Fruit fly (Drosophila melanogaster) whole organism: ENCODE measurements around the gene CG11000.

Experiments
- CG8478 ChIP-seq: fragments of >200 bp; optimal IDR thresholded peaks from 2 replicates; lab custom pipeline; 2018; ENCODE audit warnings: inconsistent platforms
- Dll ChIP-seq: fragments of >200 bp; optimal IDR thresholded peaks from 2 replicates; lab custom pipeline; 2017
- EcR ChIP-seq, 2 experiments: fragments of >200 bp; optimal IDR thresholded peaks; 2 replicates each; lab custom pipeline; 2017; ENCODE audit warnings: missing biosample characterization in 2 of 2, missing genetic modification characterization in 2 of 2, missing genetic modification reagents in 2 of 2
- pan ChIP-seq: fragments of >200 bp; optimal IDR thresholded peaks from 2 replicates; lab custom pipeline; 2017
- psq ChIP-seq: fragments of >200 bp; optimal IDR thresholded peaks from 2 replicates; lab custom pipeline; 2017
- usp ChIP-seq: fragments of >200 bp; optimal IDR thresholded peaks from 2 replicates; lab custom pipeline; 2017; ENCODE audit warnings: missing biosample characterization, missing genetic modification characterization, mixed read lengths

CG11000 gene

dm6 chr3R:5801703-5802436 lies at the start of gene CG11000:
TSS of gene CG11000 (plus strand) at chr3R:5802328.
- TF ChIP-seq psq (lab: Kevin White, UChicago), result no peak
- TF ChIP-seq pan (lab: Kevin White, UChicago), result no peak
- TF ChIP-seq usp (GFP tag; lab: Kevin White, UChicago), result no peak
- no peak for TF ChIP-seq CG8478 (lab: Kevin White, UChicago)
- TF ChIP-seq EcR (GFP tag; optimal IDR thresholded peaks at IDR 0.05; lab: Kevin White, UChicago), result no peak
- no peak for TF ChIP-seq Dll

- TF ChIP-seq Dll, result no peak
- no peak for TF ChIP-seq usp (GFP tag; lab: Kevin White, UChicago)
- TF ChIP-seq CG8478 (lab: Kevin White, UChicago), result no peak
- TF ChIP-seq pan (lab: Kevin White, UChicago), result no peak
- TF ChIP-seq psq (lab: Kevin White, UChicago), result no peak
- no peak for TF ChIP-seq EcR (GFP tag; optimal IDR thresholded peaks at IDR 0.05; lab: Kevin White, UChicago)
These were observed 47.5 kb upstream of the CG11000 start, which contains the start of gene Dcps for dm6 chr3R:5754594-5754993. TSS of gene Dcps (minus strand) at chr3R:5754774.

- TF ChIP-seq psq (lab: Kevin White, UChicago) (no peak), usp (GFP tag; lab: Kevin White, UChicago) (no peak), Dll (no peak), CG8478 (lab: Kevin White, UChicago) (no peak), pan (lab: Kevin White, UChicago) (no peak), EcR (GFP tag; optimal IDR thresholded peaks at IDR 0.05; lab: Kevin White, UChicago) (no peak)
These were observed 43.4 kb upstream of the CG11000 start, which contains the start of gene Sec8 for dm6 chr3R:5758624-5759209. TSS of gene Sec8 (minus strand) at chr3R:5758997.

- TF ChIP-seq CG8478 (lab: Kevin White, UChicago) (no peak), psq (lab: Kevin White, UChicago) (no peak), usp (GFP tag; lab: Kevin White, UChicago) (no peak), Dll (no peak), EcR (GFP tag; optimal IDR thresholded peaks at IDR 0.05; lab: Kevin White, UChicago) (no peak), pan (lab: Kevin White, UChicago) (no peak)
These were observed 41.1 kb upstream of the CG11000 start for dm6 chr3R:5760980-5761379.

dm6 chr3R:5771614-5772202 lies 30.4 kb upstream of the CG11000 start:
- TF ChIP-seq psq (lab: Kevin White, UChicago) (no peak), pan (lab: Kevin White, UChicago) (no peak), Dll (no peak), CG8478 (lab: Kevin White, UChicago) (no peak), EcR (GFP tag; optimal IDR thresholded peaks at IDR 0.05; lab: Kevin White, UChicago) (no peak), usp (GFP tag; lab: Kevin White, UChicago) (no peak)

- TF ChIP-seq EcR (GFP tag; optimal IDR thresholded peaks at IDR 0.05; lab: Kevin White, UChicago), result no peak
- no peak for TF ChIP-seq usp (GFP tag; lab: Kevin White, UChicago)
These were observed 29.7 kb upstream of the CG11000 start for dm6 chr3R:5772433-5772832.

dm6 chr3R:5778731-5779593 lies 23.2 kb upstream of the CG11000 start, which contains the start of gene jagn:
TSS of gene jagn (plus strand) at chr3R:5779315.
- TF ChIP-seq EcR (GFP tag; optimal IDR thresholded peaks at IDR 0.05; lab: Kevin White, UChicago), result no peak
- TF ChIP-seq Dll, result peak; percentile 65

- TF ChIP-seq Dll (no peak), EcR (GFP tag; optimal IDR thresholded peaks at IDR 0.05; lab: Kevin White, UChicago) (no peak), usp (GFP tag; lab: Kevin White, UChicago) (no peak), pan (lab: Kevin White, UChicago) (no peak), CG8478 (lab: Kevin White, UChicago) (no peak), psq (lab: Kevin White, UChicago) (no peak)
These were observed 21.2 kb upstream of the CG11000 start, which contains the start of gene CG2082 for dm6 chr3R:5780976-5781375. TSS of gene CG2082 (minus strand) at chr3R:5781076.

- TF ChIP-seq EcR (GFP tag; optimal IDR thresholded peaks at IDR 0.05; lab: Kevin White, UChicago) (no peak), Dll (no peak), pan (lab: Kevin White, UChicago) (no peak), psq (lab: Kevin White, UChicago) (no peak), CG8478 (lab: Kevin White, UChicago) (no peak), usp (GFP tag; lab: Kevin White, UChicago) (no peak)
These were observed 20.7 kb upstream of the CG11000 start, which contains the start of gene kat-60L1 for dm6 chr3R:5781462-5781861. TSS of gene kat-60L1 (plus strand) at chr3R:5781762.

- TF ChIP-seq psq (lab: Kevin White, UChicago), result no peak
These were observed 12.8 kb upstream of the CG11000 start, which contains the start of the genes Hat1 and Rpn5 for dm6 chr3R:5789025-5789953. TSS of gene Hat1 (minus strand) at chr3R:5789384. TSS of gene Rpn5 (plus strand) at chr3R:5789493.
